Worm (Caenorhabditis elegans) whole organism, young adult: ENCODE results near the gene mdt-9.

Experiments
- B0019.2 ChIP-seq: fragments of 200-800 bp; sonication (Bioruptor generic); conservative IDR thresholded peaks from 2 replicates; pipeline ENCODE4 v1.3.6; 2022; ENCODE audit warnings: missing genetic modification reagents, missing genetic modification characterization, missing compliant biosample characterization
- C17E4.6 ChIP-seq: fragments of 200-800 bp; sonication (Bioruptor generic); IDR thresholded peaks from 2 replicates; pipeline ENCODE4 v1.3.6; 2022; ENCODE audit warnings: missing genetic modification reagents, missing genetic modification characterization, missing compliant biosample characterization
- F10E7.11 ChIP-seq: sonication (generic microtip); optimal IDR thresholded peaks from 2 replicates; lab custom pipeline; 2017; ENCODE audit warnings: mild to moderate bottlenecking, missing genetic modification characterization, moderate library complexity, missing compliant biosample characterization
- F23B12.7 ChIP-seq: sonication (generic microtip); optimal IDR thresholded peaks from 2 replicates; lab custom pipeline; 2017; ENCODE audit warnings: missing genetic modification characterization, mild to moderate bottlenecking, missing compliant biosample characterization, antibody characterized with exemption, moderate library complexity; ENCODE audit not compliant: insufficient read depth
- F37B4.10 ChIP-seq: fragments of 200-800 bp; sonication (Bioruptor generic); IDR thresholded peaks from 2 replicates; pipeline ENCODE4 v1.3.6; 2022; ENCODE audit warnings: missing genetic modification characterization, missing compliant biosample characterization
- F49E8.2 ChIP-seq: sonication (generic microtip); optimal IDR thresholded peaks from 3 replicates; lab custom pipeline; 2017; ENCODE audit warnings: missing genetic modification characterization, mild to moderate bottlenecking, missing compliant biosample characterization, antibody characterized with exemption, moderate library complexity; ENCODE audit not compliant: insufficient read depth
- F55B11.4 ChIP-seq: sonication (generic microtip); optimal IDR thresholded peaks from 2 replicates; lab custom pipeline; 2016; ENCODE audit warnings: missing compliant biosample characterization, missing genetic modification characterization, borderline replicate concordance; ENCODE audit not compliant: insufficient read depth
- K12H6.12 ChIP-seq: fragments of 200-800 bp; sonication (Bioruptor generic); optimal IDR thresholded peaks from 2 replicates; lab custom pipeline; 2018; ENCODE audit warnings: mild to moderate bottlenecking, missing genetic modification characterization, missing compliant biosample characterization
- T26A5.8 ChIP-seq: sonication (generic microtip); optimal IDR thresholded peaks from 2 replicates; lab custom pipeline; 2016; ENCODE audit warnings: missing genetic modification characterization, missing compliant biosample characterization
- Y53F4B.3 ChIP-seq: fragments of 200-800 bp; sonication (Bioruptor generic); IDR thresholded peaks from 2 replicates; pipeline ENCODE4 v1.3.6; 2022; ENCODE audit warnings: missing genetic modification reagents, missing genetic modification characterization, missing compliant biosample characterization
- Y56A3A.18 ChIP-seq: fragments of 200-800 bp; sonication (Bioruptor generic); IDR thresholded peaks from 2 replicates; pipeline ENCODE4 v1.3.6; 2022; ENCODE audit warnings: missing genetic modification reagents, missing genetic modification characterization, missing compliant biosample characterization
- akir-1 ChIP-seq: fragments of 200-800 bp; sonication (Bioruptor generic); optimal IDR thresholded peaks from 2 replicates; lab custom pipeline; 2018; ENCODE audit warnings: mild to moderate bottlenecking, missing genetic modification characterization, moderate library complexity, missing compliant biosample characterization
- attf-3 ChIP-seq: fragments of 200-800 bp; sonication (Bioruptor generic); conservative IDR thresholded peaks from 2 replicates; pipeline ENCODE4 v1.3.6; 2022; ENCODE audit warnings: missing genetic modification reagents, missing genetic modification characterization, missing compliant biosample characterization
- attf-5 ChIP-seq: fragments of 200-800 bp; sonication (Bioruptor generic); optimal IDR thresholded peaks from 2 replicates; lab custom pipeline; 2018; ENCODE audit warnings: mild to moderate bottlenecking, missing genetic modification characterization, missing compliant biosample characterization
- bed-1 ChIP-seq: fragments of 200-800 bp; sonication (Bioruptor generic); IDR thresholded peaks from 2 replicates; pipeline ENCODE4 v1.3.6; 2022; ENCODE audit warnings: missing genetic modification reagents, missing genetic modification characterization, missing compliant biosample characterization
- cebp-2 ChIP-seq: fragments of 200-800 bp; sonication (Bioruptor generic); IDR thresholded peaks from 2 replicates; pipeline ENCODE4 v1.3.6; 2022; ENCODE audit warnings: missing genetic modification characterization, missing compliant biosample characterization
- ceh-100 ChIP-seq: fragments of 200-800 bp; sonication (Bioruptor generic); IDR thresholded peaks from 2 replicates; pipeline ENCODE4 v1.3.6; 2022; ENCODE audit warnings: missing genetic modification reagents, missing genetic modification characterization, missing compliant biosample characterization
- ceh-40 ChIP-seq: fragments of 200-800 bp; sonication (Bioruptor generic); IDR thresholded peaks from 2 replicates; pipeline ENCODE4 v1.3.6; 2022; ENCODE audit warnings: missing genetic modification characterization, missing compliant biosample characterization
- ceh-58 ChIP-seq: fragments of 200-800 bp; sonication (Bioruptor generic); IDR thresholded peaks from 2 replicates; pipeline ENCODE4 v1.3.6; 2022; ENCODE audit warnings: missing genetic modification characterization, missing compliant biosample characterization
- ceh-79 ChIP-seq: sonication (generic microtip); optimal IDR thresholded peaks from 2 replicates; lab custom pipeline; 2017; ENCODE audit warnings: mild to moderate bottlenecking, missing genetic modification characterization, missing compliant biosample characterization
- ceh-91 ChIP-seq: fragments of 200-800 bp; sonication (Bioruptor generic); IDR thresholded peaks from 2 replicates; pipeline ENCODE4 v1.3.6; 2022; ENCODE audit warnings: missing genetic modification reagents, missing genetic modification characterization, missing compliant biosample characterization
- die-1 ChIP-seq: sonication (generic microtip); optimal IDR thresholded peaks from 2 replicates; lab custom pipeline; 2016; ENCODE audit warnings: missing genotype, mild to moderate bottlenecking, missing genetic modification characterization, missing compliant biosample characterization
- dox-1 ChIP-seq: fragments of 200-800 bp; sonication (Bioruptor generic); IDR thresholded peaks from 2 replicates; pipeline ENCODE4 v1.3.6; 2022; ENCODE audit warnings: missing genetic modification reagents, missing genetic modification characterization, missing compliant biosample characterization
- dpl-1 ChIP-seq: fragments of 150-350 bp; optimal IDR thresholded peaks from 2 replicates; lab custom pipeline; 2014; ENCODE audit warnings: missing biosample characterization, missing genetic modification reagents, missing genetic modification characterization
- egrh-3 ChIP-seq: fragments of 200-800 bp; sonication (Bioruptor generic); IDR thresholded peaks from 2 replicates; pipeline ENCODE4 v1.3.6; 2022; ENCODE audit warnings: missing genetic modification reagents, missing genetic modification characterization, missing compliant biosample characterization
- hmg-1.2 ChIP-seq: fragments of 200-800 bp; sonication (Bioruptor generic); IDR thresholded peaks from 2 replicates; pipeline ENCODE4 v1.3.6; 2022; ENCODE audit warnings: missing genetic modification reagents, missing genetic modification characterization, missing compliant biosample characterization
- lin-26 ChIP-seq: fragments of 200-800 bp; sonication (Bioruptor generic); IDR thresholded peaks from 2 replicates; pipeline ENCODE4 v1.3.6; 2022; ENCODE audit warnings: missing genetic modification reagents, missing genetic modification characterization, missing compliant biosample characterization
- lin-54 ChIP-seq: fragments of 200-800 bp; sonication (Bioruptor generic); optimal IDR thresholded peaks from 2 replicates; lab custom pipeline; 2018; ENCODE audit warnings: mild to moderate bottlenecking, missing genetic modification characterization, missing compliant biosample characterization
- lir-1 ChIP-seq: fragments of 200-800 bp; sonication (Bioruptor generic); conservative IDR thresholded peaks from 2 replicates; pipeline ENCODE4 v1.3.6; 2022; ENCODE audit warnings: missing genetic modification reagents, missing genetic modification characterization, missing compliant biosample characterization
- madf-3 ChIP-seq: fragments of 200-800 bp; sonication (Bioruptor generic); IDR thresholded peaks from 2 replicates; pipeline ENCODE4 v1.3.6; 2022; ENCODE audit warnings: missing genetic modification reagents, missing genetic modification characterization, missing compliant biosample characterization
- madf-6 ChIP-seq: fragments of 200-800 bp; sonication (Bioruptor generic); IDR thresholded peaks from 2 replicates; pipeline ENCODE4 v1.3.6; 2022; ENCODE audit warnings: missing genetic modification reagents, missing genetic modification characterization, missing compliant biosample characterization
- madf-8 ChIP-seq: fragments of 200-800 bp; sonication (Bioruptor generic); conservative IDR thresholded peaks from 2 replicates; pipeline ENCODE4 v1.3.6; 2022; ENCODE audit warnings: missing genetic modification reagents, missing genetic modification characterization, missing compliant biosample characterization
- nfya-2 ChIP-seq: fragments of 200-800 bp; sonication (Bioruptor generic); IDR thresholded peaks from 2 replicates; pipeline ENCODE4 v1.3.6; 2022; ENCODE audit warnings: missing genetic modification reagents, missing genetic modification characterization, missing compliant biosample characterization
- nhr-27 ChIP-seq: fragments of 200-800 bp; sonication (Bioruptor generic); optimal IDR thresholded peaks from 2 replicates; lab custom pipeline; 2018; ENCODE audit warnings: mild to moderate bottlenecking, missing genetic modification characterization, moderate library complexity, missing compliant biosample characterization
- repo-1 ChIP-seq: sonication (generic microtip); optimal IDR thresholded peaks from 2 replicates; lab custom pipeline; 2017; ENCODE audit warnings: mild to moderate bottlenecking, missing genetic modification characterization, missing compliant biosample characterization
- rpc-1 ChIP-seq, 2 experiments: fragments of 150-350 bp in 1 of 2; sonication (generic microtip) in 1 of 2; optimal IDR thresholded peaks; 2 replicates each; lab custom pipeline; 2014 to 2018; ENCODE audit warnings: missing biosample characterization in 1 of 2, missing genetic modification characterization in 1 of 2, missing genetic modification reagents in 1 of 2, missing genotype in 1 of 2
- sdz-38 ChIP-seq: sonication (generic microtip); optimal IDR thresholded peaks from 2 replicates; lab custom pipeline; 2016; ENCODE audit warnings: missing genotype, missing genetic modification characterization, missing compliant biosample characterization
- snpc-1.1 ChIP-seq: sonication (generic microtip); optimal IDR thresholded peaks from 2 replicates; lab custom pipeline; 2017; ENCODE audit warnings: missing genetic modification characterization, mild to moderate bottlenecking, missing compliant biosample characterization, antibody characterized with exemption, moderate library complexity, missing genotype, missing genetic modification reagents; ENCODE audit not compliant: insufficient read depth
- snpc-4 ChIP-seq, 5 experiments: fragments of 150-350 bp in 1 of 5; sonication (generic microtip) in 4 of 5; optimal IDR thresholded peaks; 2 replicates each; lab custom pipeline; 2014 to 2018; ENCODE audit warnings: missing genetic modification characterization in 5 of 5, missing biosample characterization in 3 of 5, antibody characterized with exemption in 2 of 5, mild to moderate bottlenecking in 2 of 5, missing compliant biosample characterization in 2 of 5, missing genotype in 2 of 5, moderate library complexity in 2 of 5, missing genetic modification reagents in 1 of 5
- somi-1 ChIP-seq: fragments of 200-800 bp; sonication (Bioruptor generic); optimal IDR thresholded peaks from 2 replicates; lab custom pipeline; 2018; ENCODE audit warnings: mild to moderate bottlenecking, missing genetic modification characterization, missing compliant biosample characterization
- sptf-2 ChIP-seq: fragments of 200-800 bp; sonication (Bioruptor generic); optimal IDR thresholded peaks from 2 replicates; lab custom pipeline; 2018; ENCODE audit warnings: mild to moderate bottlenecking, missing genetic modification characterization, missing compliant biosample characterization
- tbp1 ChIP-seq: fragments of 200-800 bp; sonication (Bioruptor generic); optimal IDR thresholded peaks from 2 replicates; lab custom pipeline; 2018; ENCODE audit warnings: mild to moderate bottlenecking, missing genetic modification characterization, missing compliant biosample characterization
- unc-130 ChIP-seq: sonication (generic microtip); optimal IDR thresholded peaks from 2 replicates; lab custom pipeline; 2016; ENCODE audit warnings: missing genetic modification reagents, missing genetic modification characterization, missing compliant biosample characterization
- unc-62 ChIP-seq: fragments of 150-350 bp; optimal IDR thresholded peaks from 2 replicates; lab custom pipeline; 2014; ENCODE audit warnings: missing biosample characterization, missing genetic modification reagents, missing genetic modification characterization
- xnd-1 ChIP-seq: sonication (generic microtip); optimal IDR thresholded peaks from 2 replicates; lab custom pipeline; 2016; ENCODE audit warnings: missing genotype, missing genetic modification reagents, missing genetic modification characterization, missing compliant biosample characterization
- ztf-25 ChIP-seq: fragments of 200-800 bp; sonication (Bioruptor generic); IDR thresholded peaks from 2 replicates; pipeline ENCODE4 v1.3.6; 2022; ENCODE audit warnings: missing genetic modification reagents, missing genetic modification characterization, missing compliant biosample characterization

Gene mdt-9

DNA sequence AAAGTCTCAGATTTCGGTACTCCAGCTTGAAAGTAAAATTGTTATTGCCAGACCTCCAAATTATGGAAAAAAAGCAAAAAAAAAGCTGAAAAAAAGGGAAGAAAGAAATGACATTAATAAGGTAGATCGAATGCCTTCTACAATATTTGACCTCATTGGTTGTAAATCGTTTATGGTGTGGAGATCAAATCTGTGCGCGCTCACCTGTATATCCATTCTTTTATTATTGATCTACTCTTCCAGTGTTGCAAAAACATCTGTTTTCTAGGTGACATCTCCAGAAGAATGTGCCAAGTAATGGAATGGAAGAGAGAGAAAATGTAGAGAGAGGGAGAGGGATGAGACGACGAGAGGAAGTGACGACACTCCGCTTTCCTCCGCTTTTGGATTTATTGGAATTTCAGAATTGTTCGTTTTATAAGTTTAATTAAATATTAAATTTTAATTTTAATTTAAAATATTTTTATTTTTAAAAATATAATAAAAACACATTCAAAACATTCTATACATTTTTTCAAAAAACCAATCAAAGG is 29.6 kb downstream of the mdt-9 start, which contains the start of the genes pik-1 and aptf-2 (continued):
- TF ChIP-seq F23B12.7 (tag; lab: Kevin White, UChicago) (no peak), F37B4.10 (GFP tag; lab: Robert Waterston, UW) (no peak), Y56A3A.18 (no peak), xnd-1 (tag; lab: Kevin White, UChicago) (peak; percentile 58), ceh-100 (GFP tag; lab: Robert Waterston, UW) (no peak), somi-1 (GFP tag; lab: Kevin White, UChicago) (no peak), hmg-1.2 (GFP tag; lab: Robert Waterston, UW) (no peak; the same call in 1 of the 2 replicates), lin-26 (GFP tag; lab: Robert Waterston, UW) (no peak), sdz-38 (no peak), dpl-1 (GFP tag; lab: Kevin White, UChicago) (peak; percentile 54), B0019.2 (GFP tag; lab: Robert Waterston, UW) (no peak), lin-54 (GFP tag; lab: Kevin White, UChicago) (peak; percentile 15), nhr-27 (tag; lab: Kevin White, UChicago) (no peak), ceh-58 (GFP tag; lab: Robert Waterston, UW) (no peak), snpc-1.1 (tag; lab: Kevin White, UChicago) (no peak), egrh-3 (no peak), lir-1 (no peak), ztf-25 (GFP tag; lab: Robert Waterston, UW) (no peak), bed-1 (GFP tag; lab: Robert Waterston, UW) (no peak), Y53F4B.3 (GFP tag; lab: Robert Waterston, UW) (no peak), F10E7.11 (no peak), sptf-2 (GFP tag; lab: Kevin White, UChicago) (no peak), madf-6 (GFP tag; lab: Robert Waterston, UW) (peak; percentile 94), attf-3 (GFP tag; lab: Robert Waterston, UW) (peak; percentile 45; the same call in 1 of the 2 replicates), ceh-40 (GFP tag; lab: Robert Waterston, UW) (no peak), unc-62 (GFP tag; lab: Kevin White, UChicago) (no peak), ceh-79 (tag; lab: Kevin White, UChicago) (no peak), snpc-4 (GFP tag; optimal IDR thresholded peaks at IDR 0.05; lab: Kevin White, UChicago) (no peak), snpc-4 (tag; optimal IDR thresholded peaks at IDR 0.05; lab: Kevin White, UChicago) (peak in 1 of 4 experiments; percentile 10), T26A5.8 (no peak), unc-130 (GFP tag; lab: Kevin White, UChicago) (no peak)

DNA sequence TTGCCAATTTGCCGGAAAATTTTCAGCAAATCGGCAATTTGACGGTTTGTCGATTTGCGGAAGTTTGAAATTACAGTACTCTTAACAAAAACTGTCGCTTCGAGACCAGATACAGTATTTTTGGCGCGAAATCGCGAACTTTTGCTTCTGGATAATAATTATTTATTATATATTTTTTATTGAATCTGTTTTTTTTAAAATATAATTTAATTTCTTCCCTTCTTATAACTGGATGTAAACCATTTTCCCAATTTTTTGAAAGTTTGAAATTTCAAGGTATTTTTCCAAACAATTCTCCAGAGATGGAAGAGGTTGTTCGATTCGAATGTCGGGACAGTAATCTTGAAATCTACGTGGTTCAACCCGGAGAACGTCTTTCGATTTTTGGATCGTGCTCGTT is 36.0 kb downstream of the mdt-9 start, which contains the start of gene nol-9:
nol-9 (plus strand) TSS at position 301 of the 400 bp plus-strand sequence.
- no peak for TF ChIP-seq dox-1
- no peak for TF ChIP-seq repo-1 (tag; lab: Kevin White, UChicago)
- TF ChIP-seq attf-5 (GFP tag; lab: Kevin White, UChicago) = no peak
- TF ChIP-seq madf-3 (GFP tag; lab: Robert Waterston, UW) = no peak
- no peak for TF ChIP-seq ztf-25 (GFP tag; lab: Robert Waterston, UW)
- TF ChIP-seq Y53F4B.3 (GFP tag; lab: Robert Waterston, UW) = no peak
- no peak for TF ChIP-seq cebp-2 (GFP tag; lab: Robert Waterston, UW)
- TF ChIP-seq ceh-91 = no peak
- no peak for TF ChIP-seq F49E8.2
- no peak for TF ChIP-seq K12H6.12 (tag; lab: Kevin White, UChicago)
- TF ChIP-seq tbp1 (GFP tag; lab: Kevin White, UChicago) = no peak
- no peak for TF ChIP-seq nfya-2 (GFP tag; lab: Robert Waterston, UW)
- no peak for TF ChIP-seq C17E4.6 (GFP tag; lab: Robert Waterston, UW)
- TF ChIP-seq xnd-1 (tag; lab: Kevin White, UChicago) = no peak
- TF ChIP-seq akir-1 = no peak
- no peak for TF ChIP-seq F55B11.4 (tag; lab: Kevin White, UChicago)
- no peak for TF ChIP-seq madf-8 (GFP tag; lab: Robert Waterston, UW)
- no peak for TF ChIP-seq die-1 (tag; lab: Kevin White, UChicago)
- TF ChIP-seq rpc-1 (optimal IDR thresholded peaks at IDR 0.05; lab: Kevin White, UChicago) = no peak
- TF ChIP-seq rpc-1 (tag; optimal IDR thresholded peaks at IDR 0.05; lab: Kevin White, UChicago) = no peak
